Worm (Caenorhabditis elegans): ENCODE data around the gene C25G6.1.

C25G6.1 gene

DNA sequence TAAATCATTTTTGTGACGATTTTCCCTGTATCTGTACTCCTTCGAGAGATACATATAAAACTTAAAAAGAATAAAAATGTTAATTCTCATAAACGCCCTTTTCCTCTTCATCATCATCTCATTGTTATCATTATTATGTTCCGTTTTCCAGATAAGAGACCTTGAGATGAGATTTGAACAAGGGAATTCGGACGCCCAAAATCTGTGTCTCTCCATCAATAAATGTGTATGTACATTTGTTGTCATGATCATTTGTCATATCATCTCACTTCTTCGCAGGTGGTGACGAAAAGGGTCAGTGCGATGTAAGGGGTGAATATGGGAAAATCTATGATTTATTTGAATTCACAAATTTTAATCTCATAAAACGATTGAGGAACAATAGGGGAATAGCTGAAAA is 38.6 kb upstream of the C25G6.1 start:
- no peak for TF ChIP-seq nhr-12 (tag; optimal IDR thresholded peaks at IDR 0.05)
- no peak for TF ChIP-seq sma-9 (GFP tag; optimal IDR thresholded peaks at IDR 0.05)
- no peak for TF ChIP-seq sma-9 (tag; optimal IDR thresholded peaks at IDR 0.05)
- TF ChIP-seq mab-5 (tag; optimal IDR thresholded peaks at IDR 0.05), result no peak
- no peak for TF ChIP-seq mdl-1 (tag; optimal IDR thresholded peaks at IDR 0.05)
- TF ChIP-seq lin-13 (GFP tag; optimal IDR thresholded peaks at IDR 0.05), result no peak
- TF ChIP-seq blmp-1 (tag; optimal IDR thresholded peaks at IDR 0.05; ENCODE audit: insufficient read depth), result no peak
- TF ChIP-seq sma-3 (GFP tag; optimal IDR thresholded peaks at IDR 0.05), result no peak
- TF ChIP-seq Y55F3AM.14 (GFP tag; optimal IDR thresholded peaks at IDR 0.05), result no peak
- no peak for TF ChIP-seq zag-1 (tag; optimal IDR thresholded peaks at IDR 0.05)
- TF ChIP-seq F13H6.1 (tag; optimal IDR thresholded peaks at IDR 0.05), result no peak
- TF ChIP-seq R02D3.7 (tag; optimal IDR thresholded peaks at IDR 0.05), result no peak
- no peak for TF ChIP-seq nhr-25 (tag; optimal IDR thresholded peaks at IDR 0.05)
- TF ChIP-seq ztf-4 (tag; optimal IDR thresholded peaks at IDR 0.05), result no peak
- no peak for TF ChIP-seq unc-39 (tag; optimal IDR thresholded peaks at IDR 0.05)
- TF ChIP-seq egl-27 (tag; optimal IDR thresholded peaks at IDR 0.05), result no peak
- no peak for TF ChIP-seq nhr-10 (tag; optimal IDR thresholded peaks at IDR 0.05)
- TF ChIP-seq nhr-6 (tag; optimal IDR thresholded peaks at IDR 0.05), result no peak
- TF ChIP-seq nhr-21 (tag; optimal IDR thresholded peaks at IDR 0.05), result no peak

DNA sequence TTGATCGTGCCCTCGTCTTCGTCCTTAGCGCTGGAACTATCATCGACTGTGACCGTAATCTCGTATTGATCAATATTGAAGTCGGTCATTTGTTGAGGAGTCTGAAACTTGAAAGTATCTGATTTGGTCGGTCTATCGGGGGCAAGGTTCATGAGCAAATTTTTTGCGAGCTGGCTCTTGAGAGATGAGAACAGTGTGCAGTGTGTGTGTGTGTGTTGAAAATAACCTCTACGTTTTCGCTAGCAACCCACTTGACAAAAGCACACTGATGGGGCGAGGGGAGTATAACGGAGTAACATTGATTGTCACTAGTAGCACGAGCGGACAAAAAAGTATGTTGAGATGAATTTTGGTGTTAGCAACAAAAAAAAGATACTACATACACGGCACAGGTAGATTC is 31.9 kb upstream of the C25G6.1 start, which contains the start of gene C25G6.3:
TSS of gene C25G6.3 (minus strand) at position 101 of the 400 bp plus-strand sequence.
- TF ChIP-seq lin-39 (tag; optimal IDR thresholded peaks at IDR 0.05) (no peak), ama-1 (optimal IDR thresholded peaks at IDR 0.05) (no peak), mab-5 (tag; optimal IDR thresholded peaks at IDR 0.05) (no peak), mdl-1 (tag; optimal IDR thresholded peaks at IDR 0.05) (no peak), ZK546.5 (tag; optimal IDR thresholded peaks at IDR 0.05) (no peak), nhr-77 (tag; optimal IDR thresholded peaks at IDR 0.05) (no peak), crh-2 (tag; optimal IDR thresholded peaks at IDR 0.05) (no peak), ceh-16 (tag; optimal IDR thresholded peaks at IDR 0.05) (no peak), nhr-11 (tag; optimal IDR thresholded peaks at IDR 0.05) (no peak), nhr-237 (tag; optimal IDR thresholded peaks at IDR 0.05) (no peak)

DNA sequence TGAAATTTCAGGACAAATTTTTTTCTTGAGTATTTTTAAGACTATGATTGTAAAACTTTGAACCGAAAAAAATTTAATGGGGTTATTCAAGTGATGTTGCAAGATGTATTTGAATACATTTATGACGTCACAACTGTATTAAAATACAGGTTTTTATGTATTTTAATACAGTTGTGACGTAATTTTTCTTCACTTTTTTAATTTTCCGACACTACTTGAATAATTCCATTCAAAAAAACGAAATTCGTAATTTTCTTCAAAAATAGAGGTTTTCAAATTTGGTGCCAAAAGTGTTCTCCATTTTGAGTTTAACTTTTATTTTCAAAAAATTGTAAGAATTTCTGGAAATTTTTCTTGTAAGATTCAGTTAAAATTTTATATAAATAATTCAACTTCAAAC is 27.9 kb upstream of the C25G6.1 start:
- no peak for TF ChIP-seq nhr-6 (tag; optimal IDR thresholded peaks at IDR 0.05)
- TF ChIP-seq snpc-4 (tag; optimal IDR thresholded peaks at IDR 0.05), result no peak
- no peak for TF ChIP-seq nhr-129 (tag; optimal IDR thresholded peaks at IDR 0.05)
- no peak for TF ChIP-seq gmeb-1 (tag; optimal IDR thresholded peaks at IDR 0.05)
- no peak for TF ChIP-seq nhr-23 (tag; optimal IDR thresholded peaks at IDR 0.05)
- no peak for TF ChIP-seq ZK546.5 (tag; optimal IDR thresholded peaks at IDR 0.05)
- no peak for TF ChIP-seq nhr-21 (tag; optimal IDR thresholded peaks at IDR 0.05)
- no peak for TF ChIP-seq lin-13 (GFP tag; optimal IDR thresholded peaks at IDR 0.05)
- no peak for TF ChIP-seq elt-1 (tag; optimal IDR thresholded peaks at IDR 0.05)

DNA sequence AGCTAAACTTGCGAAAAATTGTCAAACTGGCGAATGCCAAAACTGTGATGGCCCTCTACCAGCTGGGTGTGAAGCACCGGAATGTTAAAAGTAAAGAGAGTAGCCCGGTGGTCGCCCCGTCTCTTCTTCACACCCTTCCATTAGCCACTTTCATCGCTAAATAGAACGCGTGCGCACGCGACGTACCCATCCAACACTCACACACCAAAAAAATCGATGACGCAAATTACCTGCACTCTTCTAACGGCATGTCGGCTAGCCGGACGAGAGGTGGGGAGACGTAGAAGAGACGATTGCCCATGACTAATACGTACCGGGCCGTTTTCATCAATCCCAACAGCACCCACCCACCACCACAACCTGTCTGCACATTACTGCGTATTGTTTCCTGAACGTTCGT is 26.5 kb upstream of the C25G6.1 start:
- TF ChIP-seq fos-1 (tag; optimal IDR thresholded peaks at IDR 0.05), result peak; percentile 15
- no peak for TF ChIP-seq elt-1 (tag; optimal IDR thresholded peaks at IDR 0.05)
- no peak for TF ChIP-seq ZK546.5 (tag; optimal IDR thresholded peaks at IDR 0.05)
- TF ChIP-seq ztf-1 (GFP tag; conservative IDR thresholded peaks at IDR 0.05), result no peak
- no peak for TF ChIP-seq dmd-4 (tag; optimal IDR thresholded peaks at IDR 0.05)

DNA sequence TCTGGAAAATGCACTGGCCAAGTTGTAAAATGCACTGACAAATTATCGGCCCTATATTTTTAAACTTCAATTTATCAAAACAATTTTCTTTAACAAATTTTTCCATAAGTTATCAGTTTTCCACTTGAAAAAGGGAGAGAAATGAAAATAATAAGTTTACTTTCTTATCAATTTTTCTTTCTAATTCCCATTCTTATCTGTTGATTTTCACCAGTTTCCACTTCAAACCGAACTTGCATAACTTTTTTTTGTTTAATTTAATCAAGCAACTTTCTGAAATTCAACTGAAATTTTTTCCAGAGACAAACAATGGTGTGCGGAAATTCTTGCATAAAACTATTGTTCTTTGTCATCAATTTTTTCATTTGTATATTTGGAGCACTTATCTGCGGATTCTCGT is 25.0 kb upstream of the C25G6.1 start, which contains the start of gene tsp-9:
TSS of gene tsp-9 (plus strand) at position 301 of the 400 bp plus-strand sequence.
- no peak for TF ChIP-seq mdl-1 (tag; optimal IDR thresholded peaks at IDR 0.05)
- peak; percentile 11 for TF ChIP-seq fos-1 (tag; optimal IDR thresholded peaks at IDR 0.05)

DNA sequence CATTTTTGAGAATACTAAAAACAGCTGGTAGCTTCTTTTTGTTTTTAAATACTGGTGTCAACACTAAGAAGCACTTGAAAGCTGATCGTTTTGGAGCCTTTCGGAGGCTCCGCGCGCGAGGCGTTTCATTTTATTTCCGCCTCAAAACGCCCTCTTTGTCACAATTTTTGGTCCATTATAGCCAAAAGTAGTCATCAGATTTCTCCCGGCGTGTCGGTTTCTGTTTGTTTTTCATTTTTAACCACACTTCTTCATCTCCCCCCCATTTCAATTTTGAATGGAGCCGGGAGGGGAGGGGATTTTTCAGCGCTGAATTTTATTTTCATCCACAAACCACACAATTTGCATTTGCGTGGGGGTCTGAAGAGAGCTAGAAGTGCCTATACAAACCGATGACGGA is 21.0 kb upstream of the C25G6.1 start, which contains the start of gene C25G6.4:
TSS of gene C25G6.4 (minus strand) at position 101 of the 400 bp plus-strand sequence.
- no peak for TF ChIP-seq elt-1 (tag; optimal IDR thresholded peaks at IDR 0.05)
- no peak for TF ChIP-seq nhr-12 (tag; optimal IDR thresholded peaks at IDR 0.05)
- TF ChIP-seq nhr-10 (tag; optimal IDR thresholded peaks at IDR 0.05), result no peak
- no peak for TF ChIP-seq alr-1 (tag; optimal IDR thresholded peaks at IDR 0.05)
- no peak for TF ChIP-seq unc-62 (GFP tag; optimal IDR thresholded peaks at IDR 0.05)

Measured in whole organism, L2 larva.